Worm (Caenorhabditis elegans): ENCODE results near the gene F55A11.6.

F55A11.6 gene

DNA sequence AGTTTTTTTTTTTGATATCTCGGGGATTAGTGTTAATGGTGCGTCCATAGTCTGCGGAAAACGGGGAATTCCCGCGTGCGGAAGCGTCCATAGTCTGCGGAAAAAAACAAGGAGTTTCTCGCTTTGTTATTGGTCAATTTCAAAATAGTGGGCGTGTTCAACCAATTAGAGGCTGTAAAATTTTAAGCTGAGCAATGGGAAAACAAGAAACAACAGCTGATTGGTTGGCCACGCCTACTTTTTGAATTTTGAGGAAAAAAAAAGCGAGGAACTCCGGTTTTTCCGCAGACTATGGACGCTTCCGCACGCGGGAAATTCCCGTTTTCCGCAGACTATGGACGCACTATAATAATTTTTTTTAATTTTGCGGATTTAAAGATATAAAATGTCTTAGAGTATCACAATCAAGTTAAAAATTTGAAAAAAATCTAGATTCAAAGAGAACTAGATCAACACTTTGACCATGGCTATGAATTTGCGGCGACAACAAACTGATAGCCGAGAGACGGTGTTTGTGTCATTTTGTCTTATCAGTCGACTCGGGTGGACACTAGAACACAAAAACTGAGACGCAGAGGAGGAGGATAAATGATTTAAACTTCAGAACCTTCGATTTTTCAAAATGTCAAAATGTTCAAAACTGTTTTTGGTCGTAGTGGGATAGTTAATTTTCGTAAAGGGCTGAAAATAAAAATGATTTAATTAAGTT lies 46.6 kb downstream of the F55A11.6 start:
- TF ChIP-seq fos-1 (tag; optimal IDR thresholded peaks at IDR 0.05) = peak; percentile 54
- TF ChIP-seq ama-1 (optimal IDR thresholded peaks at IDR 0.05) = peak; percentile 6

DNA sequence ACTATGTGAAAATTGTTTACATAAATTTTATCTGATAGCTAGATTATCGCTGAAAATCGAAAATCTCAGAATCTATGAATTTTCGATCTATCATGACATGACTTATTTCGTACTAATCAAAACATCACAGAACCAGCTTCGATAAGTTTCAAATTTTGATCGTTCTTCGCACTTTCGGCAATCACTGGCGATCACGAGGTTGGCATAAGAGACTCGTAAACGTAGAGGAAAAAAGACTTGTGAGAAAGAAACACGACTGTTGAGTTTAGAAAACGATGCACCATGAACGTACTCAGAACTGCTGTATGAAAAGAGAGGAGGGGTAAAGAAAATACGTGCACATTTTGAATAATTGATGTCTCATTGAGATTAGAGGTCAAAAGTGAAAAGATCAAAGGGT lies 47.3 kb downstream of the F55A11.6 start:
- no peak for TF ChIP-seq elt-3 (tag; optimal IDR thresholded peaks at IDR 0.05)
- peak; percentile 45 for TF ChIP-seq ama-1 (optimal IDR thresholded peaks at IDR 0.05)
- TF ChIP-seq gmeb-1 (tag; optimal IDR thresholded peaks at IDR 0.05) = peak; percentile 81
- TF ChIP-seq aly-2 (tag; optimal IDR thresholded peaks at IDR 0.05) = no peak
- no peak for TF ChIP-seq nhr-237 (tag; optimal IDR thresholded peaks at IDR 0.05)
- TF ChIP-seq mbf-1 (tag; optimal IDR thresholded peaks at IDR 0.05) = no peak
- TF ChIP-seq R02D3.7 (tag; optimal IDR thresholded peaks at IDR 0.05) = no peak
- TF ChIP-seq sem-4 (tag; optimal IDR thresholded peaks at IDR 0.05) = peak; percentile 55
- no peak for TF ChIP-seq alr-1 (tag; optimal IDR thresholded peaks at IDR 0.05)
- TF ChIP-seq ceh-82 (tag; optimal IDR thresholded peaks at IDR 0.05) = no peak
- no peak for TF ChIP-seq zag-1 (tag; optimal IDR thresholded peaks at IDR 0.05)
- peak; percentile 83 for TF ChIP-seq blmp-1 (tag; optimal IDR thresholded peaks at IDR 0.05; ENCODE audit: insufficient read depth)
- peak; percentile 30 for TF ChIP-seq nhr-10 (tag; optimal IDR thresholded peaks at IDR 0.05)
- no peak for TF ChIP-seq nhr-12 (tag; optimal IDR thresholded peaks at IDR 0.05)
- TF ChIP-seq Y55F3AM.14 (GFP tag; optimal IDR thresholded peaks at IDR 0.05) = no peak
- TF ChIP-seq unc-62 (GFP tag; optimal IDR thresholded peaks at IDR 0.05) = peak; percentile 39
- no peak for TF ChIP-seq nhr-77 (tag; optimal IDR thresholded peaks at IDR 0.05)
- no peak for TF ChIP-seq dmd-4 (tag; optimal IDR thresholded peaks at IDR 0.05)
- no peak for TF ChIP-seq elt-1 (tag; optimal IDR thresholded peaks at IDR 0.05)
- TF ChIP-seq ztf-4 (tag; optimal IDR thresholded peaks at IDR 0.05) = peak; percentile 78
- peak; percentile 27 for TF ChIP-seq egl-27 (tag; optimal IDR thresholded peaks at IDR 0.05)
- TF ChIP-seq peb-1 (tag; optimal IDR thresholded peaks at IDR 0.05) = no peak
- TF ChIP-seq sma-3 (GFP tag; optimal IDR thresholded peaks at IDR 0.05) = peak; percentile 84
- no peak for TF ChIP-seq ZK546.5 (tag; optimal IDR thresholded peaks at IDR 0.05)
- peak; percentile 91 for TF ChIP-seq nhr-25 (tag; optimal IDR thresholded peaks at IDR 0.05)
- TF ChIP-seq lin-13 (GFP tag; optimal IDR thresholded peaks at IDR 0.05) = peak; percentile 61
- no peak for TF ChIP-seq ztf-1 (GFP tag; conservative IDR thresholded peaks at IDR 0.05)
- no peak for TF ChIP-seq unc-39 (tag; optimal IDR thresholded peaks at IDR 0.05)
- TF ChIP-seq nhr-129 (tag; optimal IDR thresholded peaks at IDR 0.05) = peak; percentile 98
- peak; percentile 96 for TF ChIP-seq sma-9 (GFP tag; optimal IDR thresholded peaks at IDR 0.05)
- TF ChIP-seq sma-9 (tag; optimal IDR thresholded peaks at IDR 0.05) = no peak
- no peak for TF ChIP-seq lin-11 (tag; optimal IDR thresholded peaks at IDR 0.05)
- TF ChIP-seq ztf-11 (tag; optimal IDR thresholded peaks at IDR 0.05) = no peak
- TF ChIP-seq nhr-11 (tag; optimal IDR thresholded peaks at IDR 0.05) = no peak
- peak; percentile 34 for TF ChIP-seq lin-39 (tag; optimal IDR thresholded peaks at IDR 0.05)
- TF ChIP-seq fos-1 (tag; optimal IDR thresholded peaks at IDR 0.05) = peak; percentile 84
- TF ChIP-seq skn-1 (tag; optimal IDR thresholded peaks at IDR 0.05) = no peak
- TF ChIP-seq nhr-21 (tag; optimal IDR thresholded peaks at IDR 0.05) = peak; percentile 90
- TF ChIP-seq mab-5 (tag; optimal IDR thresholded peaks at IDR 0.05) = peak; percentile 37
- TF ChIP-seq snpc-4 (tag; optimal IDR thresholded peaks at IDR 0.05) = no peak
- peak; percentile 86 for TF ChIP-seq nhr-6 (tag; optimal IDR thresholded peaks at IDR 0.05)
- TF ChIP-seq C34F6.9 (tag; optimal IDR thresholded peaks at IDR 0.05) = peak; percentile 77
- no peak for TF ChIP-seq nhr-23 (tag; optimal IDR thresholded peaks at IDR 0.05)
- no peak for TF ChIP-seq ceh-16 (tag; optimal IDR thresholded peaks at IDR 0.05)
- peak in 1 of 2 experiments; percentile 79 for TF ChIP-seq lsy-2 (tag; optimal IDR thresholded peaks at IDR 0.05)
- TF ChIP-seq mdl-1 (tag; optimal IDR thresholded peaks at IDR 0.05) = peak; percentile 31 to 41
- peak; percentile 93 for TF ChIP-seq F13H6.1 (tag; optimal IDR thresholded peaks at IDR 0.05)
- peak; percentile 96 for TF ChIP-seq crh-2 (tag; optimal IDR thresholded peaks at IDR 0.05)
- TF ChIP-seq unc-55 (GFP tag; optimal IDR thresholded peaks at IDR 0.05) = no peak

All from whole organism, L2 larva.